Worm (Caenorhabditis elegans) whole organism, mixed stage, embryonic: ENCODE results near the gene tmd-2.

ENCODE experiments used
- M03D4.4 ChIP-seq: sonication (generic microtip); optimal IDR thresholded peaks from 2 replicates; lab custom pipeline; 2017; ENCODE audit warnings: mild to moderate bottlenecking, missing genetic modification characterization, missing compliant biosample characterization
- ceh-39 ChIP-seq: fragments of 150-350 bp; optimal IDR thresholded peaks from 2 replicates; lab custom pipeline; 2014; ENCODE audit warnings: missing biosample characterization, missing genetic modification characterization
- elt-1 ChIP-seq: sonication (generic microtip); optimal IDR thresholded peaks from 2 replicates; lab custom pipeline; 2017; ENCODE audit warnings: missing genetic modification characterization, mild to moderate bottlenecking, missing compliant biosample characterization, antibody characterized with exemption, moderate library complexity, borderline replicate concordance; ENCODE audit not compliant: insufficient read depth
- elt-3 ChIP-seq: fragments of 150-350 bp; optimal IDR thresholded peaks from 2 replicates; lab custom pipeline; 2014; ENCODE audit warnings: missing biosample characterization, missing genetic modification characterization
- lin-13 ChIP-seq: fragments of 150-350 bp; optimal IDR thresholded peaks from 2 replicates; lab custom pipeline; 2014; ENCODE audit warnings: missing biosample characterization, missing genetic modification characterization
- lin-32 ChIP-seq: fragments of 200-800 bp; sonication (Bioruptor generic); optimal IDR thresholded peaks from 2 replicates; lab custom pipeline; 2018; ENCODE audit warnings: mild to moderate bottlenecking, missing genetic modification characterization, missing compliant biosample characterization
- lsy-2 ChIP-seq: fragments of 150-350 bp; optimal IDR thresholded peaks from 2 replicates; lab custom pipeline; 2014; ENCODE audit warnings: missing biosample characterization, missing genetic modification characterization
- mab-5 ChIP-seq: fragments of 150-350 bp; optimal IDR thresholded peaks from 2 replicates; lab custom pipeline; 2014; ENCODE audit warnings: missing biosample characterization, missing genetic modification characterization
- mep-1 ChIP-seq: fragments of 150-350 bp; optimal IDR thresholded peaks from 2 replicates; lab custom pipeline; 2017; ENCODE audit warnings: missing biosample characterization, missing genetic modification reagents, missing genetic modification characterization, inconsistent platforms
- mls-2 ChIP-seq: sonication (generic microtip); optimal IDR thresholded peaks from 2 replicates; lab custom pipeline; 2016; ENCODE audit warnings: mild to moderate bottlenecking, missing genetic modification characterization, moderate library complexity, missing compliant biosample characterization
- nhr-76 ChIP-seq: sonication (generic microtip); optimal IDR thresholded peaks from 2 replicates; lab custom pipeline; 2017; ENCODE audit warnings: missing biosample characterization, missing genetic modification characterization
- sptf-1 ChIP-seq: sonication (generic microtip); optimal IDR thresholded peaks from 2 replicates; lab custom pipeline; 2017; ENCODE audit warnings: mild to moderate bottlenecking, missing genetic modification characterization, moderate library complexity, missing compliant biosample characterization
- ztf-11 ChIP-seq: fragments of 150-350 bp; optimal IDR thresholded peaks from 2 replicates; lab custom pipeline; 2014; ENCODE audit warnings: missing biosample characterization, missing genetic modification characterization

DNA sequence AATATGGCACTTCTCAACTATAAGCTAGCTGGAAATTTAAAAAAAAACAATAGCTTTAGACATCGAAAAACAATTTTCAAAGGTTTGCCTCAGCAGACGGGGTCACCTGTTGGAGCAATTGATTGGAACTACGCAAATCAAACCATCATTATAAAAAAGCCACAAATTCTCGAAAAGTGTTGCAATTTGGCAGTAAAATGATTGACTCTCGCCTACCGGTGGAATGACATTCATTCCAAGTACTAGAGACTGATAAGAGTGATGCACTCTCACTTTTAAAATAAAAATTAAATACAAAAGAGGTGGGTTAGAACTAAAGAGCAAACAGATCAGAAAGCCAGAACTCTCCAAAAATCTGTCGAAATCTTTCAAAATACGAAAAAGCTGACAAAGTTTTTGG, 49.0 kb upstream of the tmd-2 start:
- no peak for TF ChIP-seq elt-3 (tag; lab: Kevin White, UChicago)
- no peak for TF ChIP-seq lsy-2 (tag; lab: Kevin White, UChicago)
- TF ChIP-seq elt-1 (tag; lab: Kevin White, UChicago), result no peak
- no peak for TF ChIP-seq mls-2 (tag; lab: Kevin White, UChicago)
- TF ChIP-seq lin-13, result no peak
- TF ChIP-seq mep-1, result no peak
- TF ChIP-seq sptf-1 (tag; lab: Kevin White, UChicago), result no peak
- TF ChIP-seq ztf-11 (tag; lab: Kevin White, UChicago), result no peak
- TF ChIP-seq M03D4.4 (tag; lab: Kevin White, UChicago), result no peak
- TF ChIP-seq mab-5 (tag; lab: Kevin White, UChicago), result no peak
- TF ChIP-seq lin-32 (GFP tag; lab: Kevin White, UChicago), result no peak
- TF ChIP-seq nhr-76 (tag; lab: Kevin White, UChicago), result no peak
- no peak for TF ChIP-seq ceh-39
